Worm (Caenorhabditis elegans): Measurements from ENCODE around the gene F19B2.7.

F19B2.7 gene

ce11 chrV:20138407-20139044 lies 13.0 kb upstream of the F19B2.7 start, which contains the start of gene Y113G7A.14:
Gene Y113G7A.14, minus strand, starts transcription at chrV:20138457.
- peak; percentile 88 for TF ChIP-seq set-16 (GFP tag; IDR thresholded peaks at IDR 0.05)
- no peak for TF ChIP-seq egl-43 (GFP tag; IDR thresholded peaks at IDR 0.05)
- TF ChIP-seq aha-1 (tag), result peak; percentile 30
- no peak for TF ChIP-seq dmd-6 (GFP tag; IDR thresholded peaks at IDR 0.05)
- no peak for TF ChIP-seq Y5F2A.4 (GFP tag; optimal IDR thresholded peaks at IDR 0.05)
- TF ChIP-seq nhr-28 (tag; optimal IDR thresholded peaks at IDR 0.05), result no peak

- no peak for TF ChIP-seq ces-1 (GFP tag; optimal IDR thresholded peaks at IDR 0.05)
- TF ChIP-seq ama-1 (optimal IDR thresholded peaks at IDR 0.05), result no peak
- no peak for TF ChIP-seq ZK546.5 (tag; optimal IDR thresholded peaks at IDR 0.05)
- no peak for TF ChIP-seq ctbp-1 (GFP tag; IDR thresholded peaks at IDR 0.05)
- no peak for TF ChIP-seq zip-2 (tag; optimal IDR thresholded peaks at IDR 0.05)
- TF ChIP-seq aha-1 (tag), result peak; percentile 89
- no peak for TF ChIP-seq set-16 (GFP tag; IDR thresholded peaks at IDR 0.05)
Observed at ce11 chrV:20142285-20142684, 9.2 kb upstream of the F19B2.7 start, which contains the start of gene Y113G7A.12. Gene Y113G7A.12, plus strand, starts transcription at chrV:20142585.

ce11 chrV:20143711-20144110 lies 7.8 kb upstream of the F19B2.7 start:
- TF ChIP-seq unc-130 (GFP tag; optimal IDR thresholded peaks at IDR 0.05) (no peak), spr-1 (tag; optimal IDR thresholded peaks at IDR 0.05) (no peak), Y75B8A.6 (GFP tag; IDR thresholded peaks at IDR 0.05) (no peak), F44E2.7 (GFP tag; IDR thresholded peaks at IDR 0.05) (no peak), lir-3 (tag; optimal IDR thresholded peaks at IDR 0.05) (no peak), F26F4.8 (GFP tag; conservative IDR thresholded peaks at IDR 0.05) (no peak), lsy-2 (tag; optimal IDR thresholded peaks at IDR 0.05) (no peak), spr-3 (GFP tag; optimal IDR thresholded peaks at IDR 0.05) (no peak), pha-4 (GFP tag; IDR thresholded peaks at IDR 0.05) (no peak), pha-4 (tag; optimal IDR thresholded peaks at IDR 0.05) (no peak), nhr-111 (GFP tag; optimal IDR thresholded peaks at IDR 0.05) (no peak)

ce11 chrV:20147662-20148245 lies 3.8 kb upstream of the F19B2.7 start, which contains the start of gene Y113G7A.13:
Gene Y113G7A.13, plus strand, starts transcription at chrV:20148195.
- TF ChIP-seq dve-1 (tag; optimal IDR thresholded peaks at IDR 0.05; ENCODE audit: insufficient read depth) (peak; percentile 80), nhr-77 (tag; optimal IDR thresholded peaks at IDR 0.05) (peak; percentile 77), daf-16 (GFP tag; optimal IDR thresholded peaks at IDR 0.05) (no peak), daf-16 (tag; optimal IDR thresholded peaks at IDR 0.05) (peak; percentile 72), mdl-1 (tag; optimal IDR thresholded peaks at IDR 0.05) (peak in 1 of 2 experiments; percentile 5), hlh-11 (tag; optimal IDR thresholded peaks at IDR 0.05) (peak; percentile 54), ztf-7 (tag; optimal IDR thresholded peaks at IDR 0.05) (no peak), pqm-1 (tag; optimal IDR thresholded peaks at IDR 0.05) (peak; percentile 98), daf-8 (GFP tag; IDR thresholded peaks at IDR 0.05) (no peak), lin-1 (GFP tag; IDR thresholded peaks at IDR 0.05) (peak; percentile 55; the same call in 1 of the 2 replicates), dmd-6 (GFP tag; IDR thresholded peaks at IDR 0.05) (peak; percentile 58), T20F7.1 (GFP tag; optimal IDR thresholded peaks at IDR 0.05) (peak; percentile 27), spr-1 (tag; optimal IDR thresholded peaks at IDR 0.05) (no peak), nhr-28 (tag; optimal IDR thresholded peaks at IDR 0.05) (peak; percentile 66)

ce11 chrV:20151855-20152254 lies 323 bp downstream of the F19B2.7 start:
- no peak for TF ChIP-seq zfp-3 (GFP tag; conservative IDR thresholded peaks at IDR 0.05)
- TF ChIP-seq F49E8.2 (tag; optimal IDR thresholded peaks at IDR 0.05; ENCODE audit: borderline replicate concordance), result no peak
- TF ChIP-seq nhr-28 (tag; optimal IDR thresholded peaks at IDR 0.05), result no peak
- no peak for TF ChIP-seq sdz-12 (GFP tag; optimal IDR thresholded peaks at IDR 0.05)
- TF ChIP-seq madf-5 (GFP tag; IDR thresholded peaks at IDR 0.05), result no peak
- no peak for TF ChIP-seq pha-4 (GFP tag; IDR thresholded peaks at IDR 0.05)
- no peak for TF ChIP-seq pha-4 (tag; optimal IDR thresholded peaks at IDR 0.05)
- TF ChIP-seq nhr-41 (GFP tag; IDR thresholded peaks at IDR 0.05), result no peak
- TF ChIP-seq snpc-1.2 (GFP tag; IDR thresholded peaks at IDR 0.05), result no peak
- no peak for TF ChIP-seq Y105C5A.15 (GFP tag; IDR thresholded peaks at IDR 0.05)
